Worm (Caenorhabditis elegans): Measurements from ENCODE around the gene ptp-2.
A peak's percentile ranks its signal among the peaks of the same experiment; 100 is the strongest.

ptp-2 gene

ce11 chrII:5930095-5930653, 11.7 kb downstream of the ptp-2 start (continued):
- TF ChIP-seq attf-5 (GFP tag; optimal IDR thresholded peaks at IDR 0.05) (peak; percentile 49), repo-1 (tag; optimal IDR thresholded peaks at IDR 0.05) (no peak), F22D6.2 (tag; optimal IDR thresholded peaks at IDR 0.05) (no peak), F37B4.10 (GFP tag; IDR thresholded peaks at IDR 0.05) (no peak), hmg-1.2 (GFP tag; IDR thresholded peaks at IDR 0.05) (0 out of 2 replicates have a peak, but pooled peaks have one; percentile 6), nhr-27 (tag; optimal IDR thresholded peaks at IDR 0.05) (no peak), ceh-100 (GFP tag; IDR thresholded peaks at IDR 0.05) (no peak), dox-1 (GFP tag; IDR thresholded peaks at IDR 0.05) (peak; percentile 63; the same call in 1 of the 2 replicates), Y95B8A.8 (GFP tag; IDR thresholded peaks at IDR 0.05) (no peak)

- TF ChIP-seq cebp-1 (GFP tag; IDR thresholded peaks at IDR 0.05) (no peak), cebp-1 (tag; optimal IDR thresholded peaks at IDR 0.05) (peak; percentile 25), dox-1 (GFP tag; IDR thresholded peaks at IDR 0.05) (peak; percentile 60; the same call in 1 of the 2 replicates), zfh-2 (GFP tag; conservative IDR thresholded peaks at IDR 0.05) (0 out of 2 replicates have a peak, but pooled peaks have one; percentile 25), nhr-80 (tag; optimal IDR thresholded peaks at IDR 0.05) (peak; percentile 59), snpc-4 (GFP tag; optimal IDR thresholded peaks at IDR 0.05) (no peak), snpc-4 (tag; optimal IDR thresholded peaks at IDR 0.05) (no peak), attf-5 (GFP tag; optimal IDR thresholded peaks at IDR 0.05) (peak; percentile 43), F52B5.7 (tag; optimal IDR thresholded peaks at IDR 0.05) (no peak)
Measured at ce11 chrII:5931109-5931508, 12.7 kb downstream of the ptp-2 start.

- TF ChIP-seq nhr-80 (tag; optimal IDR thresholded peaks at IDR 0.05) (peak; percentile 60), attf-5 (GFP tag; optimal IDR thresholded peaks at IDR 0.05) (no peak), ceh-100 (GFP tag; IDR thresholded peaks at IDR 0.05) (no peak), ccch-3 (GFP tag; optimal IDR thresholded peaks at IDR 0.05) (no peak), snpc-1.1 (tag; optimal IDR thresholded peaks at IDR 0.05; ENCODE audit: insufficient read depth) (no peak), attf-3 (GFP tag; conservative IDR thresholded peaks at IDR 0.05) (no peak), mel-28 (tag; optimal IDR thresholded peaks at IDR 0.05; ENCODE audit: borderline replicate concordance) (no peak), akir-1 (GFP tag; optimal IDR thresholded peaks at IDR 0.05) (no peak), hsf-1 (GFP tag; IDR thresholded peaks at IDR 0.05) (no peak), unc-62 (GFP tag; optimal IDR thresholded peaks at IDR 0.05) (peak; percentile 90), gei-17 (GFP tag; optimal IDR thresholded peaks at IDR 0.05) (no peak), F55B11.4 (tag; optimal IDR thresholded peaks at IDR 0.05; ENCODE audit: borderline replicate concordance, insufficient read depth) (no peak), atf-7 (tag; optimal IDR thresholded peaks at IDR 0.05) (peak; percentile 87), T07F8.4 (tag; optimal IDR thresholded peaks at IDR 0.05) (no peak), bed-2 (GFP tag; IDR thresholded peaks at IDR 0.05) (no peak), nhr-90 (tag; optimal IDR thresholded peaks at IDR 0.05) (no peak), let-607 (tag; optimal IDR thresholded peaks at IDR 0.05) (peak in 1 of 2 experiments; percentile 21), ceh-40 (GFP tag; IDR thresholded peaks at IDR 0.05) (no peak), aptf-2 (GFP tag; conservative IDR thresholded peaks at IDR 0.05) (no peak), cebp-1 (GFP tag; IDR thresholded peaks at IDR 0.05) (no peak), cebp-1 (tag; optimal IDR thresholded peaks at IDR 0.05) (peak; percentile 25), F57C9.4 (tag; optimal IDR thresholded peaks at IDR 0.05) (no peak), Y67H2A.10 (GFP tag; conservative IDR thresholded peaks at IDR 0.05) (no peak), attf-6 (GFP tag; IDR thresholded peaks at IDR 0.05) (no peak), snpc-3.4 (tag; optimal IDR thresholded peaks at IDR 0.05) (no peak), dpff-1 (tag; optimal IDR thresholded peaks at IDR 0.05) (no peak), lin-54 (GFP tag; optimal IDR thresholded peaks at IDR 0.05) (no peak), nhr-27 (tag; optimal IDR thresholded peaks at IDR 0.05) (no peak)
Measured at ce11 chrII:5931904-5932764, 13.7 kb downstream of the ptp-2 start.

Data from whole organism, young adult.